Worm (Caenorhabditis elegans) whole organism, young adult: ENCODE data around the gene sorf-1.

Experiments
- C17E4.6 ChIP-seq: fragments of 200-800 bp; sonication (Bioruptor generic); IDR thresholded peaks from 2 replicates; pipeline ENCODE4 v1.3.6; 2022; ENCODE audit warnings: missing genetic modification reagents, missing genetic modification characterization, missing compliant biosample characterization
- F33H1.4 ChIP-seq: fragments of 200-800 bp; sonication (Bioruptor generic); IDR thresholded peaks from 2 replicates; pipeline ENCODE4 v1.3.6; 2022; ENCODE audit warnings: missing genetic modification reagents, missing genetic modification characterization, missing compliant biosample characterization
- F49E8.2 ChIP-seq: sonication (generic microtip); optimal IDR thresholded peaks from 3 replicates; lab custom pipeline; 2017; ENCODE audit warnings: missing genetic modification characterization, mild to moderate bottlenecking, missing compliant biosample characterization, antibody characterized with exemption, moderate library complexity; ENCODE audit not compliant: insufficient read depth
- T07F8.4 ChIP-seq: sonication (generic microtip); optimal IDR thresholded peaks from 2 replicates; lab custom pipeline; 2016; ENCODE audit warnings: mild to moderate bottlenecking, missing genetic modification characterization, moderate library complexity, missing compliant biosample characterization
- ama-1 ChIP-seq, 3 experiments: fragments of 150-350 bp in 1 of 3; sonication (generic microtip) in 2 of 3; optimal IDR thresholded peaks; 2 replicates each; lab custom pipeline; 2014 to 2018; ENCODE audit warnings: missing biosample characterization in 2 of 3, missing genetic modification characterization in 2 of 3, missing genetic modification reagents in 2 of 3
- attf-6 ChIP-seq: fragments of 200-800 bp; sonication (Bioruptor generic); IDR thresholded peaks from 2 replicates; pipeline ENCODE4 v1.3.6; 2022; ENCODE audit warnings: missing genetic modification reagents, missing genetic modification characterization, missing compliant biosample characterization
- ceh-58 ChIP-seq: fragments of 200-800 bp; sonication (Bioruptor generic); IDR thresholded peaks from 2 replicates; pipeline ENCODE4 v1.3.6; 2022; ENCODE audit warnings: missing genetic modification characterization, missing compliant biosample characterization

DNA sequence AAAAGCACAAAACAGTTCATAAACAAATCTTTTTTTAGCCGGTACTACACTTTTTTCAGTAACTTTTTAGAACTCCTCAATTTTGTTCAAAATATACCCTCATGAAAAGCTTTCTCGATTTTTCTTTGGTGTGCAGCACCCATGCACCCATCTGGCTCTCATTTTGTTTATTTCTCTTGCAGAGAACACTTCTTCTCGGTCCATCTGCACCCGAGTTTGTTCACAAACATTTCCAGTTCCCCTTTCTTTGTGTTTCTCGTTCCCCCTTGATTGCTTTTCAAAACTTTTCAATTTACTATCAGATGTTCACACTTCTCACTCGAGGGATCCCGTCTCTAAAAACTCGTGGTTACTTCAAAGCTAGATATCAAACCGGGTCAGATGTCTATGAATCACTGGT, 14.5 kb upstream of the sorf-1 start, which contains the start of gene slcf-2:
- TF ChIP-seq C17E4.6 (GFP tag; lab: Robert Waterston, UW): no peak
- TF ChIP-seq T07F8.4 (tag; lab: Kevin White, UChicago): no peak
- TF ChIP-seq F49E8.2 (tag; lab: Kevin White, UChicago): no peak
- TF ChIP-seq F33H1.4 (GFP tag; lab: Robert Waterston, UW): no peak
- no peak for TF ChIP-seq ceh-58 (GFP tag; lab: Robert Waterston, UW)
- TF ChIP-seq ama-1 (optimal IDR thresholded peaks at IDR 0.05; lab: Kevin White, UChicago): no peak
- TF ChIP-seq ama-1 (GFP tag; optimal IDR thresholded peaks at IDR 0.05; lab: Kevin White, UChicago): no peak
- no peak for TF ChIP-seq attf-6 (GFP tag; lab: Robert Waterston, UW)
